Fruit fly (Drosophila melanogaster): ENCODE data around the gene Ppm1.
A peak's percentile ranks its signal among the peaks of the same experiment; 100 is the strongest.

Gene Ppm1

dm6 chr3L:609163-609562 lies 28.0 kb downstream of the Ppm1 start:
- no peak for TF ChIP-seq jim (GFP tag; optimal IDR thresholded peaks at IDR 0.05)
- no peak for TF ChIP-seq Hr78 (GFP tag; optimal IDR thresholded peaks at IDR 0.05)
- TF ChIP-seq sv (GFP tag; optimal IDR thresholded peaks at IDR 0.05) = no peak
- no peak for TF ChIP-seq brk (GFP tag; optimal IDR thresholded peaks at IDR 0.05)
- no peak for TF ChIP-seq CrebA (GFP tag; optimal IDR thresholded peaks at IDR 0.05; ENCODE audit: borderline replicate concordance)
- TF ChIP-seq foxo (GFP tag; optimal IDR thresholded peaks at IDR 0.05) = no peak
- TF ChIP-seq woc (GFP tag; optimal IDR thresholded peaks at IDR 0.05) = no peak
- no peak for TF ChIP-seq h (GFP tag; optimal IDR thresholded peaks at IDR 0.05)
- peak; percentile 97 for TF ChIP-seq psq (GFP tag; optimal IDR thresholded peaks at IDR 0.05)
- TF ChIP-seq Dif (GFP tag; optimal IDR thresholded peaks at IDR 0.05; ENCODE audit: partially characterized antibody) = peak; percentile 20
- TF ChIP-seq Vsx2 (GFP tag; optimal IDR thresholded peaks at IDR 0.05; ENCODE audit: partially characterized antibody) = no peak
- no peak for TF ChIP-seq rgr (GFP tag; optimal IDR thresholded peaks at IDR 0.05)

DNA sequence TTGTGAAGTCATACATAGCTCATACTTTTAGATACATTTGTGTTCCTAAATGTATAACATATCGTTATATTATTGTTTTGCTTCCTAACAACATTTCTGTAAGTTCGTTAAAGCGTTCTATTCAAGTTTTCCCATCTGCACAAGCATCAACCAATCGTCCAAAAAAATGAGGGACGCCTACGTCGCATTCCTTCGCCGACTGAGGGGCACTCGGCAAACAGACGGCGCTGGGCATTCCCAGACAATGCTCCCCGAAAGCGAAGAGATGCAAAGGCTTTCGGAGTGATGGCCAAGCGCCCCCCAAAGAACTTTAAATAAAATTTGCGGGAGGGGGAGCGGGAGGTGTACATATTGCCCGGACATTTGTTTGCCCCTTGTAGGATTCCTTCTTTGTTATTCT lies 29.6 kb downstream of the Ppm1 start:
- TF ChIP-seq CrebA (GFP tag; optimal IDR thresholded peaks at IDR 0.05; ENCODE audit: borderline replicate concordance) (no peak), Hr78 (GFP tag; optimal IDR thresholded peaks at IDR 0.05) (no peak), sage (GFP tag; optimal IDR thresholded peaks at IDR 0.05) (no peak), fru (GFP tag; optimal IDR thresholded peaks at IDR 0.05) (no peak), Sp1 (GFP tag; optimal IDR thresholded peaks at IDR 0.05) (no peak), usp (GFP tag; optimal IDR thresholded peaks at IDR 0.05) (no peak), foxo (GFP tag; optimal IDR thresholded peaks at IDR 0.05) (no peak), Abd-B (GFP tag; optimal IDR thresholded peaks at IDR 0.05) (no peak), OdsH (GFP tag; optimal IDR thresholded peaks at IDR 0.05) (no peak), lola (GFP tag; optimal IDR thresholded peaks at IDR 0.05) (no peak), N (GFP tag; optimal IDR thresholded peaks at IDR 0.05) (no peak)

DNA sequence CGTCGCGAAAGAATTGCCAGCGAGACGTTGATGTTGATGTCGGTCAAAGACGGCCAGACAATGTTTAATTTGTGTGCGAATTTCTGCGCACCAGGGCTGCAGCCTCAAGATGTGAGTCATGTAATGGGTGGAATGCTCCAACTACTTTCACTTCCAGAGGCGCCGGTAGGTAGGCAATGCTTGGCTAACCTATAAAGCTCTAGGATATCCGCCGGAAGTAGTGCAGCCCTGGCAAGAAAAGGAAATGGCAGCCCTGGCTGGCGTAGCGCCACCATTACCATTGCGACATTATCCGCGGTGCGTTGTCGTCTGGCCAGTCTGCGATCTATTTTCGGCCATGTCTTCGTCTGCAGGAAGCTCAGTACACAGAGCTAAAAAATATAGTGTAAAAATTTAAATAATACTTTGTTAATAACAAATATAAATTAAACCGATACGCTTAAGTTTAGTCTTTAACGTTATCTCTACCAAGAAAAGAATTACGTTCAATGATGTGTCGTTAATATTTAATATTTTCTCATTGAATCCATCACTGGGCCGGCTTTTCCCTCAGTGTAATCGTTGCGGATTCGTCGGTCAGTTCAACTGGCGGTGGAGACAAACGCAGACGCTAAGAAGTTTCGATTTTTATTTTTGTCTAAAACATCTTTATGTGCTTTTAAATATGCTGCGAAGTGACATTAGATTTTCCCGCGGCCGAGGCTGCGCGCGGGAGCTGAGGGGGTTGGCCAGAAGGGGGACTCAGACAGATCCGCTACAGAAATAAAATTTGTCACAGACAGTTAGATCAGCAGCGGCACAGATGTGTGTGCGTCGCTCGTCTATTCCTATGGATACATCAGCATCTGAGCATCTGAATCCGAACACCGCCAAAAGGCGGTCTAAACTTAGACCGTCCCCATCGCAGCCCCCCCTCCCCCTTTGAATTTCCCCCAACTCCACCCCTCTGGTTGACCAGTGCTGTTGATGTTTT lies 30.8 kb downstream of the Ppm1 start:
- peak; percentile 14 for TF ChIP-seq br (GFP tag; optimal IDR thresholded peaks at IDR 0.05)
- no peak for TF ChIP-seq jim (GFP tag; optimal IDR thresholded peaks at IDR 0.05)
- peak; percentile 4 for TF ChIP-seq CG32264 (GFP tag; optimal IDR thresholded peaks at IDR 0.05)
- no peak for TF ChIP-seq Mio (GFP tag; optimal IDR thresholded peaks at IDR 0.05)
- TF ChIP-seq dmrt93B (GFP tag; optimal IDR thresholded peaks at IDR 0.05) = peak; percentile 54
- TF ChIP-seq brk (GFP tag; optimal IDR thresholded peaks at IDR 0.05) = no peak
- TF ChIP-seq N (GFP tag; optimal IDR thresholded peaks at IDR 0.05) = no peak
- TF ChIP-seq usp (GFP tag; optimal IDR thresholded peaks at IDR 0.05) = no peak
- TF ChIP-seq lola (GFP tag; optimal IDR thresholded peaks at IDR 0.05) = no peak
- TF ChIP-seq CG9705 (GFP tag; optimal IDR thresholded peaks at IDR 0.05) = peak; percentile 57
- TF ChIP-seq sv (GFP tag; optimal IDR thresholded peaks at IDR 0.05) = peak; percentile 11
- TF ChIP-seq Hr83 (GFP tag; optimal IDR thresholded peaks at IDR 0.05; ENCODE audit: poor library complexity, severe bottlenecking) = no peak
- no peak for TF ChIP-seq OdsH (GFP tag; optimal IDR thresholded peaks at IDR 0.05)
- TF ChIP-seq dl (GFP tag; optimal IDR thresholded peaks at IDR 0.05; ENCODE audit: insufficient read depth in 1 of 2, partially characterized antibody in 2 of 2) = no peak
- no peak for TF ChIP-seq Abd-B (GFP tag; optimal IDR thresholded peaks at IDR 0.05)
- TF ChIP-seq tai (GFP tag; optimal IDR thresholded peaks at IDR 0.05) = no peak
- peak; percentile 62 for TF ChIP-seq Sp1 (GFP tag; optimal IDR thresholded peaks at IDR 0.05)
- no peak for TF ChIP-seq pan (optimal IDR thresholded peaks at IDR 0.05)
- peak in 1 of 2 experiments; percentile 53 for TF ChIP-seq foxo (GFP tag; optimal IDR thresholded peaks at IDR 0.05)
- TF ChIP-seq psq (GFP tag; optimal IDR thresholded peaks at IDR 0.05) = peak; percentile 37
- no peak for TF ChIP-seq dsf (GFP tag; optimal IDR thresholded peaks at IDR 0.05; ENCODE audit: borderline replicate concordance)
- TF ChIP-seq HLH106 (tag; optimal IDR thresholded peaks at IDR 0.05) = peak; percentile 71
- TF ChIP-seq sage (GFP tag; optimal IDR thresholded peaks at IDR 0.05) = no peak
- TF ChIP-seq rgr (GFP tag; optimal IDR thresholded peaks at IDR 0.05) = peak; percentile 46
- TF ChIP-seq h (GFP tag; optimal IDR thresholded peaks at IDR 0.05) = peak; percentile 47
- TF ChIP-seq Dfd (GFP tag; optimal IDR thresholded peaks at IDR 0.05) = no peak
- no peak for TF ChIP-seq Jra (GFP tag; optimal IDR thresholded peaks at IDR 0.05)
- TF ChIP-seq Rel (GFP tag; optimal IDR thresholded peaks at IDR 0.05) = no peak
- TF ChIP-seq Rel (tag; optimal IDR thresholded peaks at IDR 0.05) = peak; percentile 7
- no peak for TF ChIP-seq woc (GFP tag; optimal IDR thresholded peaks at IDR 0.05)
- TF ChIP-seq Hnf4 (GFP tag; optimal IDR thresholded peaks at IDR 0.05) = no peak
- TF ChIP-seq Myc (optimal IDR thresholded peaks at IDR 0.05) = no peak
- no peak for TF ChIP-seq GATAd (GFP tag; optimal IDR thresholded peaks at IDR 0.05)
- no peak for TF ChIP-seq CrebA (GFP tag; optimal IDR thresholded peaks at IDR 0.05; ENCODE audit: borderline replicate concordance)
- TF ChIP-seq Vsx2 (GFP tag; optimal IDR thresholded peaks at IDR 0.05; ENCODE audit: partially characterized antibody) = no peak
- TF ChIP-seq fru (GFP tag; optimal IDR thresholded peaks at IDR 0.05) = peak; percentile 58
- TF ChIP-seq Hr78 (GFP tag; optimal IDR thresholded peaks at IDR 0.05) = no peak
- TF ChIP-seq Dif (GFP tag; optimal IDR thresholded peaks at IDR 0.05; ENCODE audit: partially characterized antibody) = no peak
- TF ChIP-seq ey (GFP tag; optimal IDR thresholded peaks at IDR 0.05) = peak; percentile 19

Data from whole organism, wandering third instar larva.